Fruit fly (Drosophila melanogaster) whole organism: ENCODE measurements around the gene lin-52.

Source experiments
- CG8478 ChIP-seq: fragments of >200 bp; optimal IDR thresholded peaks from 2 replicates; lab custom pipeline; 2018; ENCODE audit warnings: inconsistent platforms
- Dll ChIP-seq: fragments of >200 bp; optimal IDR thresholded peaks from 2 replicates; lab custom pipeline; 2017
- EcR ChIP-seq, 2 experiments: fragments of >200 bp; optimal IDR thresholded peaks; 2 replicates each; lab custom pipeline; 2017; ENCODE audit warnings: missing biosample characterization in 2 of 2, missing genetic modification characterization in 2 of 2, missing genetic modification reagents in 2 of 2
- pan ChIP-seq: fragments of >200 bp; optimal IDR thresholded peaks from 2 replicates; lab custom pipeline; 2017
- psq ChIP-seq: fragments of >200 bp; optimal IDR thresholded peaks from 2 replicates; lab custom pipeline; 2017
- usp ChIP-seq: fragments of >200 bp; optimal IDR thresholded peaks from 2 replicates; lab custom pipeline; 2017; ENCODE audit warnings: missing biosample characterization, missing genetic modification characterization, mixed read lengths

lin-52 gene

dm6 chrX:5744992-5745732, 9.6 kb downstream of the lin-52 start:
- TF ChIP-seq psq (lab: Kevin White, UChicago) (no peak), usp (no peak), Dll (lab: Kevin White, UChicago) (no peak), pan (lab: Kevin White, UChicago) (no peak), CG8478 (no peak), EcR (GFP tag; optimal IDR thresholded peaks at IDR 0.05; lab: Kevin White, UChicago) (no peak)

dm6 chrX:5744277-5744846, 10.4 kb downstream of the lin-52 start:
- TF ChIP-seq usp (no peak), EcR (GFP tag; optimal IDR thresholded peaks at IDR 0.05; lab: Kevin White, UChicago) (no peak), CG8478 (no peak), pan (lab: Kevin White, UChicago) (no peak), Dll (lab: Kevin White, UChicago) (no peak), psq (lab: Kevin White, UChicago) (no peak)

- no peak for TF ChIP-seq Dll (lab: Kevin White, UChicago)
- no peak for TF ChIP-seq EcR (GFP tag; optimal IDR thresholded peaks at IDR 0.05; lab: Kevin White, UChicago)
- TF ChIP-seq psq (lab: Kevin White, UChicago): no peak
- no peak for TF ChIP-seq pan (lab: Kevin White, UChicago)
- TF ChIP-seq usp: no peak
- no peak for TF ChIP-seq CG8478
Observed at dm6 chrX:5741625-5742024, 13.1 kb downstream of the lin-52 start.

dm6 chrX:5737676-5738220, 17.0 kb downstream of the lin-52 start, which contains the start of gene Snx27:
Snx27 (minus strand) TSS chrX:5738031.
- TF ChIP-seq usp (no peak), CG8478 (no peak)

dm6 chrX:5737157-5737556, 17.6 kb downstream of the lin-52 start:
- TF ChIP-seq pan (lab: Kevin White, UChicago): no peak
- no peak for TF ChIP-seq usp
- no peak for TF ChIP-seq CG8478
- TF ChIP-seq psq (lab: Kevin White, UChicago): no peak
- no peak for TF ChIP-seq Dll (lab: Kevin White, UChicago)
- no peak for TF ChIP-seq EcR (GFP tag; optimal IDR thresholded peaks at IDR 0.05; lab: Kevin White, UChicago)

- TF ChIP-seq pan (lab: Kevin White, UChicago): no peak
Observed at dm6 chrX:5735268-5735941, 19.4 kb downstream of the lin-52 start.

- TF ChIP-seq psq (lab: Kevin White, UChicago) (no peak), EcR (GFP tag; optimal IDR thresholded peaks at IDR 0.05; lab: Kevin White, UChicago) (no peak), usp (no peak), Dll (lab: Kevin White, UChicago) (no peak), pan (lab: Kevin White, UChicago) (no peak), CG8478 (no peak)
Observed at dm6 chrX:5732440-5732839, 22.3 kb downstream of the lin-52 start, which contains the start of gene CG15773. CG15773 (plus strand) TSS chrX:5732740.

dm6 chrX:5724744-5725185, 30.0 kb downstream of the lin-52 start:
- TF ChIP-seq pan (lab: Kevin White, UChicago) (no peak), CG8478 (no peak), Dll (lab: Kevin White, UChicago) (no peak)

- TF ChIP-seq CG8478: no peak
- no peak for TF ChIP-seq EcR (GFP tag; optimal IDR thresholded peaks at IDR 0.05; lab: Kevin White, UChicago)
- no peak for TF ChIP-seq psq (lab: Kevin White, UChicago)
- no peak for TF ChIP-seq usp
- TF ChIP-seq Dll (lab: Kevin White, UChicago): no peak
- no peak for TF ChIP-seq pan (lab: Kevin White, UChicago)
Observed at dm6 chrX:5724151-5724699, 30.5 kb downstream of the lin-52 start.

dm6 chrX:5723577-5723976, 31.2 kb downstream of the lin-52 start:
- TF ChIP-seq pan (lab: Kevin White, UChicago) (no peak), psq (lab: Kevin White, UChicago) (no peak), usp (no peak), CG8478 (no peak)

dm6 chrX:5718476-5719012, 36.2 kb downstream of the lin-52 start:
- TF ChIP-seq EcR (GFP tag; optimal IDR thresholded peaks at IDR 0.05; lab: Kevin White, UChicago): no peak
- TF ChIP-seq psq (lab: Kevin White, UChicago): no peak
- no peak for TF ChIP-seq usp
- TF ChIP-seq Dll (lab: Kevin White, UChicago): no peak
- TF ChIP-seq CG8478: no peak
- TF ChIP-seq pan (lab: Kevin White, UChicago): no peak
